Worm (Caenorhabditis elegans) whole organism, L1 larva: ENCODE measurements around the gene Y67A10A.2.
A peak's percentile ranks its signal among the peaks of the same experiment; 100 is the strongest.

Source experiments
- C04F5.9 ChIP-seq: sonication (generic microtip); optimal IDR thresholded peaks from 2 replicates; lab custom pipeline; 2016; ENCODE audit warnings: missing genetic modification characterization, missing compliant biosample characterization
- C34B4.2 ChIP-seq: sonication (generic microtip); optimal IDR thresholded peaks from 2 replicates; lab custom pipeline; 2017; ENCODE audit warnings: mild to moderate bottlenecking, missing genetic modification characterization, missing compliant biosample characterization
- F16B12.6 ChIP-seq: fragments of 150-350 bp; optimal IDR thresholded peaks from 2 replicates; lab custom pipeline; 2014; ENCODE audit warnings: missing biosample characterization, missing genetic modification characterization
- Y116A8C.19 ChIP-seq: sonication (generic microtip); optimal IDR thresholded peaks from 2 replicates; lab custom pipeline; 2016; ENCODE audit warnings: missing compliant biosample characterization, missing genetic modification characterization, borderline replicate concordance
- aha-1 ChIP-seq: fragments of 150-350 bp; optimal IDR thresholded peaks from 2 replicates; lab custom pipeline; 2014; ENCODE audit warnings: missing biosample characterization, missing genetic modification characterization
- alr-1 ChIP-seq: fragments of 200-800 bp; sonication (Bioruptor generic); optimal IDR thresholded peaks from 2 replicates; lab custom pipeline; 2018; ENCODE audit warnings: borderline replicate concordance, mild to moderate bottlenecking, missing genetic modification characterization, missing compliant biosample characterization
- aly-2 ChIP-seq: fragments of 150-350 bp; optimal IDR thresholded peaks from 2 replicates; lab custom pipeline; 2014; ENCODE audit warnings: missing biosample characterization, missing genetic modification characterization
- ama-1 ChIP-seq: fragments of 150-350 bp; optimal IDR thresholded peaks from 2 replicates; lab custom pipeline; 2014
- blmp-1 ChIP-seq: fragments of 150-350 bp; optimal IDR thresholded peaks from 2 replicates; lab custom pipeline; 2014; ENCODE audit warnings: missing biosample characterization, missing genetic modification characterization
- ceh-8 ChIP-seq: fragments of 200-800 bp; sonication (Bioruptor generic); optimal IDR thresholded peaks from 2 replicates; lab custom pipeline; 2018; ENCODE audit warnings: mild to moderate bottlenecking, missing genetic modification characterization, moderate library complexity, missing compliant biosample characterization
- ceh-90 ChIP-seq: sonication (generic microtip); optimal IDR thresholded peaks from 2 replicates; lab custom pipeline; 2016; ENCODE audit warnings: missing genetic modification characterization, missing compliant biosample characterization
- efl-1 ChIP-seq, 4 experiments: fragments of 150-350 bp; optimal IDR thresholded peaks in 3 of 4; peaks in 1 of 4; 1 replicate in 1 of 4; 2 replicates in 3 of 4; lab custom pipeline; 2014; ENCODE audit warnings: missing biosample characterization in 2 of 4, missing genetic modification characterization in 2 of 4, missing genetic modification reagents in 2 of 4
- efl-3 ChIP-seq: fragments of 200-800 bp; sonication (Bioruptor generic); optimal IDR thresholded peaks from 2 replicates; lab custom pipeline; 2018; ENCODE audit warnings: mild to moderate bottlenecking, missing genetic modification characterization, missing compliant biosample characterization
- egl-13 ChIP-seq: sonication (generic microtip); optimal IDR thresholded peaks from 2 replicates; lab custom pipeline; 2016; ENCODE audit warnings: missing genotype, missing genetic modification reagents, missing genetic modification characterization, missing compliant biosample characterization
- elt-2 ChIP-seq: sonication (generic microtip); optimal IDR thresholded peaks from 2 replicates; lab custom pipeline; 2016; ENCODE audit warnings: missing genetic modification characterization, mild to moderate bottlenecking, inconsistent platforms, missing compliant biosample characterization, missing genetic modification reagents
- elt-3 ChIP-seq, 6 experiments: fragments of 150-350 bp in 1 of 6; sonication (generic microtip); optimal IDR thresholded peaks; 2 replicates each; lab custom pipeline; 2017 to 2018; ENCODE audit warnings: missing biosample characterization in 6 of 6, missing genetic modification characterization in 6 of 6, inconsistent platforms in 1 of 6
- fkh-10 ChIP-seq: sonication (generic microtip); optimal IDR thresholded peaks from 2 replicates; lab custom pipeline; 2017; ENCODE audit warnings: missing biosample characterization, missing genetic modification reagents, missing genetic modification characterization
- fkh-4 ChIP-seq: sonication (generic microtip); optimal IDR thresholded peaks from 2 replicates; lab custom pipeline; 2016; ENCODE audit warnings: missing compliant biosample characterization, missing genetic modification characterization, borderline replicate concordance
- fos-1 ChIP-seq: fragments of 150-350 bp; optimal IDR thresholded peaks from 2 replicates; lab custom pipeline; 2014; ENCODE audit warnings: missing biosample characterization, missing genetic modification characterization
- grh-1 ChIP-seq: fragments of 200-800 bp; sonication (Bioruptor generic); IDR thresholded peaks from 2 replicates; pipeline ENCODE4 v1.3.6; 2022; ENCODE audit warnings: missing genetic modification reagents, missing genetic modification characterization, missing compliant biosample characterization
- isw-1 ChIP-seq: fragments of 200-800 bp; sonication (Bioruptor generic); IDR thresholded peaks from 2 replicates; pipeline ENCODE4 v1.3.6; 2022; ENCODE audit warnings: missing genetic modification characterization, missing compliant biosample characterization
- jun-1 ChIP-seq: fragments of 150-350 bp; optimal IDR thresholded peaks from 2 replicates; lab custom pipeline; 2014; ENCODE audit warnings: missing biosample characterization, missing genetic modification reagents, missing genetic modification characterization
- lin-14 ChIP-seq: fragments of 200-800 bp; sonication (Bioruptor generic); optimal IDR thresholded peaks from 2 replicates; lab custom pipeline; 2018; ENCODE audit warnings: mild to moderate bottlenecking, missing genetic modification characterization, moderate library complexity, missing compliant biosample characterization
- lin-15B ChIP-seq: fragments of 150-350 bp; sonication (generic microtip); optimal IDR thresholded peaks from 3 replicates; lab custom pipeline; 2014; ENCODE audit warnings: missing biosample characterization, missing genetic modification characterization
- lir-3 ChIP-seq: sonication (generic microtip); optimal IDR thresholded peaks from 2 replicates; lab custom pipeline; 2016; ENCODE audit warnings: mild to moderate bottlenecking, missing genetic modification characterization, moderate library complexity, missing compliant biosample characterization; ENCODE audit not compliant: poor library complexity
- mab-9 ChIP-seq: fragments of 200-800 bp; sonication (Bioruptor generic); IDR thresholded peaks from 2 replicates; pipeline ENCODE4 v1.3.6; 2022; ENCODE audit warnings: missing genetic modification reagents, missing genetic modification characterization, missing compliant biosample characterization
- mef-2 ChIP-seq: fragments of 150-350 bp; optimal IDR thresholded peaks from 2 replicates; lab custom pipeline; 2014; ENCODE audit warnings: missing biosample characterization, missing genetic modification characterization
- nhr-12 ChIP-seq: sonication (generic microtip); optimal IDR thresholded peaks from 2 replicates; lab custom pipeline; 2017; ENCODE audit warnings: missing biosample characterization, missing genetic modification characterization
- nhr-19 ChIP-seq: fragments of 200-800 bp; sonication (Bioruptor generic); conservative IDR thresholded peaks from 2 replicates; pipeline ENCODE4 v1.3.6; 2022; ENCODE audit warnings: missing genetic modification characterization, missing compliant biosample characterization
- nhr-47 ChIP-seq: sonication (generic microtip); optimal IDR thresholded peaks from 2 replicates; lab custom pipeline; 2016; ENCODE audit warnings: mild to moderate bottlenecking, missing genetic modification characterization, moderate library complexity, missing compliant biosample characterization
- nhr-76 ChIP-seq: sonication (generic microtip); optimal IDR thresholded peaks from 2 replicates; lab custom pipeline; 2017; ENCODE audit warnings: missing biosample characterization, missing genetic modification characterization
- nhr-84 ChIP-seq: sonication (generic microtip); optimal IDR thresholded peaks from 2 replicates; lab custom pipeline; 2017; ENCODE audit warnings: missing biosample characterization, missing genetic modification characterization
- nhr-90 ChIP-seq: sonication (generic microtip); optimal IDR thresholded peaks from 2 replicates; lab custom pipeline; 2016; ENCODE audit warnings: mild to moderate bottlenecking, missing genetic modification characterization, missing compliant biosample characterization; ENCODE audit not compliant: poor library complexity
- rnt-1 ChIP-seq: sonication (generic microtip); optimal IDR thresholded peaks from 2 replicates; lab custom pipeline; 2016; ENCODE audit warnings: mild to moderate bottlenecking, missing genetic modification characterization, moderate library complexity, missing compliant biosample characterization
- skn-1 ChIP-seq: fragments of 150-350 bp; optimal IDR thresholded peaks from 2 replicates; lab custom pipeline; 2014; ENCODE audit warnings: missing biosample characterization, missing genetic modification characterization
- snpc-4 ChIP-seq: fragments of 150-350 bp; optimal IDR thresholded peaks from 2 replicates; lab custom pipeline; 2014; ENCODE audit warnings: missing biosample characterization, missing genetic modification characterization
- sptf-1 ChIP-seq: fragments of 150-350 bp; optimal IDR thresholded peaks from 2 replicates; lab custom pipeline; 2014; ENCODE audit warnings: missing biosample characterization, missing genetic modification characterization
- swsn-7 ChIP-seq: sonication (generic microtip); optimal IDR thresholded peaks from 2 replicates; lab custom pipeline; 2016; ENCODE audit warnings: missing genetic modification characterization, missing compliant biosample characterization
- tbx-2 ChIP-seq: sonication (generic microtip); optimal IDR thresholded peaks from 2 replicates; lab custom pipeline; 2016; ENCODE audit warnings: missing genetic modification characterization, missing compliant biosample characterization
- tlp-1 ChIP-seq: fragments of 150-350 bp; optimal IDR thresholded peaks from 2 replicates; lab custom pipeline; 2014; ENCODE audit warnings: missing biosample characterization, missing genetic modification characterization
- unc-62 ChIP-seq: fragments of 150-350 bp; optimal IDR thresholded peaks from 2 replicates; lab custom pipeline; 2014; ENCODE audit warnings: missing biosample characterization, missing genetic modification reagents, missing genetic modification characterization
- unc-98 ChIP-seq: fragments of 200-800 bp; sonication (Bioruptor generic); IDR thresholded peaks from 2 replicates; pipeline ENCODE4 v1.3.6; 2022; ENCODE audit warnings: missing genetic modification characterization, missing compliant biosample characterization
- vab-15 ChIP-seq: sonication (generic microtip); optimal IDR thresholded peaks from 2 replicates; lab custom pipeline; 2017; ENCODE audit warnings: missing genotype, mild to moderate bottlenecking, missing genetic modification characterization, missing compliant biosample characterization
- zag-1 ChIP-seq: fragments of 150-350 bp; optimal IDR thresholded peaks from 2 replicates; lab custom pipeline; 2014; ENCODE audit warnings: missing biosample characterization, missing genetic modification characterization
- zip-4 ChIP-seq: fragments of 200-800 bp; sonication (Bioruptor generic); optimal IDR thresholded peaks from 2 replicates; lab custom pipeline; 2018; ENCODE audit warnings: mild to moderate bottlenecking, missing genetic modification characterization, moderate library complexity, missing compliant biosample characterization
- ztf-4 ChIP-seq: fragments of 150-350 bp; optimal IDR thresholded peaks from 2 replicates; lab custom pipeline; 2014; ENCODE audit warnings: missing biosample characterization, missing genetic modification characterization

Y67A10A.2 gene

DNA sequence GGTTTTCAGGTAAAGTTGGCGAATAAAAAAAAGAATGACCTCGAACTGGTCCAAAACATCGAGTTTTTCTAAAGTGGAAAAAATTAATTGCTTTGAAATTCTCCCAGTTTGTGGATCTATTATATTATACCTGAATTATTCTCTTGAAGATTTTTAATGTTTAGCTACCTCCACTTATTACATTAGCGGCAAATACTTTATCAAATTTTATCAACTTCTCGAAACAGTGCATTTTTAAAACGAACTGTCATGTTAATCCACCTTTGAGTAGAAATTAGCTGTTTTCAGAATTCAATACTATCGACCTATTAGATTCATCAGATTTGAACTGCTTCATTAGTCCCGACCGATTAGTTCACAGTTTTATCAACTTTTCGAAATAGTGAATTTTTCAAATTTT is 19.8 kb upstream of the Y67A10A.2 start:
- TF ChIP-seq nhr-19 (GFP tag; lab: Robert Waterston, UW) (no peak), alr-1 (tag; lab: Kevin White, UChicago) (no peak), grh-1 (GFP tag; lab: Robert Waterston, UW) (no peak), nhr-47 (tag; lab: Kevin White, UChicago) (no peak), zag-1 (tag; lab: Kevin White, UChicago) (no peak), C34B4.2 (no peak), C04F5.9 (tag; lab: Kevin White, UChicago) (no peak), vab-15 (tag; lab: Kevin White, UChicago) (no peak), aly-2 (tag; lab: Kevin White, UChicago) (no peak), ceh-90 (tag; lab: Kevin White, UChicago) (no peak), lin-14 (GFP tag; lab: Kevin White, UChicago) (no peak), mef-2 (tag; lab: Kevin White, UChicago) (no peak), ama-1 (lab: Kevin White, UChicago) (no peak), blmp-1 (no peak)

DNA sequence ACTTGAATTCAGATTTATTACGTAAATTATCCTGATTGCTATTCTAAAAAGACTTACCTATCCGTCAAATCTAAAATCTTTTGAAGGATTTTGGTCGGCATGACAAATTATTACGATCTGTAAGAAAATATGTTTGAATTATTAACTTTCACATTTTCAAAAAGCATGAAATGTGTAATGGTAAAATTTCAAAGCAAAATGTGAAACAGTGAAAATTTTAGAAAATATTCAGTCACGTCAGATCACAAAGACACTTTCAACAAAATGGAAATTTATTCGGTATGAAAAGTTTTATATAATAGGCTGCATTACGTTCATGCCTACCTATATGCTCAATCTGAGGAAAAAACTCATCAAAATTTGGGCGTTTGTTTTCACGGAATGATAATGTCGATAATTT is 16.2 kb upstream of the Y67A10A.2 start, which contains the start of gene fbxa-126:
TSS of gene fbxa-126 (minus strand) at position 101 of the 400 bp plus-strand sequence.
- TF ChIP-seq swsn-7 (tag; lab: Kevin White, UChicago) = no peak
- TF ChIP-seq efl-1 (optimal IDR thresholded peaks at IDR 0.05; lab: Kevin White, UChicago) = no peak
- no peak for TF ChIP-seq efl-1 (GFP tag; optimal IDR thresholded peaks at IDR 0.05 in 1 of 2; lab: Kevin White, UChicago)
- no peak for TF ChIP-seq isw-1 (GFP tag; lab: Robert Waterston, UW)
- no peak for TF ChIP-seq ceh-90 (tag; lab: Kevin White, UChicago)
- TF ChIP-seq F16B12.6 (tag; lab: Kevin White, UChicago) = no peak
- no peak for TF ChIP-seq lir-3
- no peak for TF ChIP-seq nhr-84
- TF ChIP-seq fkh-4 = no peak
- no peak for TF ChIP-seq C34B4.2
- no peak for TF ChIP-seq nhr-12 (tag; lab: Kevin White, UChicago)
- no peak for TF ChIP-seq ztf-4 (tag; lab: Kevin White, UChicago)
- TF ChIP-seq nhr-76 (tag; lab: Kevin White, UChicago) = no peak
- no peak for TF ChIP-seq lin-14 (GFP tag; lab: Kevin White, UChicago)
- no peak for TF ChIP-seq elt-3 (tag; optimal IDR thresholded peaks at IDR 0.05; lab: Kevin White, UChicago)
- TF ChIP-seq fos-1 (tag; lab: Kevin White, UChicago) = no peak
- TF ChIP-seq sptf-1 (tag; lab: Kevin White, UChicago) = no peak

DNA sequence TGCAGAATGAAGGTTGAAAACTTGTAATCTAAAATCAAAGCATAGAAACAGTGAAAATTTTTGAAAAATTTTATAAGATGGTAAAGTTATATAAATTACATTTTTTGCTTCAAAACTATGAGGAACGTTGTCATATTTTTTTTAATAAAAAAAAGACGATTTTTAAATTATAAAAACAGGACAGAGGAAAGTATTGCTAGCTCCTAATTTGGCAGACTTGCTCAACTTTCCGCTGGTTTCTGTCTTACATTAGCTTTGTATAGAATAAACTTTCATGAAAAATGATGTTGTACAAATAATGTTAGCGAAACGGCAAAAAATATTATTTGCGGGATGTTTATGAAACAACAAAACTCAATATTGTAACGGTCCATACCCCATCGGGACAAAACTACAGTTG is 11.6 kb upstream of the Y67A10A.2 start, which contains the start of gene fbxa-83:
TSS of gene fbxa-83 (minus strand) at position 101 of the 400 bp plus-strand sequence.
- TF ChIP-seq lir-3 (no peak), aha-1 (tag; lab: Kevin White, UChicago) (no peak), nhr-90 (tag; lab: Kevin White, UChicago) (no peak), fkh-10 (GFP tag; lab: Kevin White, UChicago) (no peak), unc-98 (no peak), grh-1 (GFP tag; lab: Robert Waterston, UW) (no peak), ceh-8 (GFP tag; lab: Kevin White, UChicago) (no peak), tbx-2 (no peak), zip-4 (no peak), elt-3 (tag; optimal IDR thresholded peaks at IDR 0.05; lab: Kevin White, UChicago) (no peak), efl-3 (GFP tag; lab: Kevin White, UChicago) (no peak)

DNA sequence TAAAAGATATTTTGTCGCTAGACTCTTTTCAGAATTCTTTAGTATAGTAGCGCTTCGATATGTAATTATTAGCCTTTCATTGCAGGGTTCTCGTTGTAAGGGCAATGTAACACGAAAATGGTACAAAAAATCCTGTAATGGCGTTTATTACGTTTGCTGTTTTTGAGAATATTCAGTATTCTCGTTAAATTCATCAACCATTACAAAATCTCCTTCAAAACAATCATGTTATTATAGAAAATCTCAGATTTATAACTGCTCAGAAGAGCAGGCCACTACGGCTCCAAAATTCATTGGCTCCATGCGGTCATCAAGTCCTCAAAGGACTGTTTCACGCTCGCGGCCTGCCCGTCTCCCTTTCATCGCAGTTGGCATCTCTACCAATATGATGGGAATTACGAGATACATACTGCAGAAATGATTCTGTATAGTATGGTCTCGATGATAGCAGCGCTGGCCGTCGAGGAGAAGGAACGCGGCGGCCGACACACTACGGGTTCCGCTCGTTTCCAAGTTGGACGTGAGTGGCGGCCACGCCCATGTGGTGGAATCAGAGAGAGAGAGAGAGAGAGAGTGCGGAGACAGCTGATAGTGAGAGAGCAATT is 11.1 kb upstream of the Y67A10A.2 start:
- TF ChIP-seq jun-1 (tag; lab: Kevin White, UChicago) = peak; percentile 34
- peak; percentile 20 for TF ChIP-seq egl-13 (tag; lab: Kevin White, UChicago)
- TF ChIP-seq snpc-4 (tag; lab: Kevin White, UChicago) = peak; percentile 98
- TF ChIP-seq ztf-4 (tag; lab: Kevin White, UChicago) = no peak
- TF ChIP-seq elt-3 (tag; optimal IDR thresholded peaks at IDR 0.05; lab: Kevin White, UChicago) = peak in 3 of 6 experiments; percentile 2 to 52 (median 15)
- TF ChIP-seq skn-1 (tag; lab: Kevin White, UChicago) = no peak
- peak; percentile 91 for TF ChIP-seq elt-2 (tag; lab: Kevin White, UChicago)
- TF ChIP-seq lin-15B (tag; lab: Kevin White, UChicago) = no peak
- TF ChIP-seq tlp-1 (tag; lab: Kevin White, UChicago) = no peak
- TF ChIP-seq Y116A8C.19 (tag; lab: Kevin White, UChicago) = no peak
- no peak for TF ChIP-seq zag-1 (tag; lab: Kevin White, UChicago)
- TF ChIP-seq unc-62 (GFP tag; lab: Kevin White, UChicago) = no peak
- TF ChIP-seq rnt-1 = peak; percentile 94
- no peak for TF ChIP-seq nhr-12 (tag; lab: Kevin White, UChicago)
- TF ChIP-seq F16B12.6 (tag; lab: Kevin White, UChicago) = no peak
- peak; percentile 60; the same call in 1 of the 2 replicates for TF ChIP-seq mab-9 (GFP tag; lab: Robert Waterston, UW)
- no peak for TF ChIP-seq aly-2 (tag; lab: Kevin White, UChicago)
- no peak for TF ChIP-seq alr-1 (tag; lab: Kevin White, UChicago)
